Fruit fly (Drosophila melanogaster) whole organism, prepupa: ENCODE measurements around the gene Sfp78E.

Experiments
- Blimp-1 ChIP-seq: fragments of 200-800 bp; sonication (Bioruptor generic); optimal IDR thresholded peaks from 3 replicates; lab custom pipeline; 2017; ENCODE audit warnings: missing biosample characterization, missing genetic modification characterization, mild to moderate bottlenecking, moderate library complexity, missing genetic modification reagents
- CG10631 ChIP-seq: fragments of 200-800 bp; sonication (Bioruptor generic); optimal IDR thresholded peaks from 2 replicates; lab custom pipeline; 2016; ENCODE audit warnings: missing biosample characterization, missing genetic modification characterization
- CG11294 ChIP-seq: fragments of 200-800 bp; sonication (Bioruptor generic); IDR thresholded peaks from 2 replicates; pipeline ENCODE4 v1.3.6; 2022; ENCODE audit warnings: missing biosample characterization, missing genetic modification characterization
- CG11762 ChIP-seq: fragments of 200-800 bp; sonication (Bioruptor generic); optimal IDR thresholded peaks from 3 replicates; lab custom pipeline; 2016; ENCODE audit warnings: missing biosample characterization, missing genetic modification characterization; ENCODE audit not compliant: insufficient read depth
- CG11902 ChIP-seq: fragments of 200-800 bp; sonication (Bioruptor generic); optimal IDR thresholded peaks from 3 replicates; lab custom pipeline; 2016; ENCODE audit warnings: missing biosample characterization, missing genetic modification characterization
- CG15336 ChIP-seq: fragments of 200-800 bp; sonication (Bioruptor generic); IDR thresholded peaks from 2 replicates; pipeline ENCODE4 v1.3.6; 2022; ENCODE audit warnings: missing biosample characterization, missing genetic modification characterization
- CG1621 ChIP-seq: fragments of 200-800 bp; sonication (Bioruptor generic); optimal IDR thresholded peaks from 3 replicates; lab custom pipeline; 2018; ENCODE audit warnings: missing biosample characterization, mild to moderate bottlenecking, missing genetic modification characterization
- CG3032 ChIP-seq: fragments of 200-800 bp; optimal IDR thresholded peaks from 2 replicates; lab custom pipeline; 2019; ENCODE audit warnings: missing biosample characterization, mild to moderate bottlenecking, missing genetic modification characterization, moderate library complexity
- CG31627 ChIP-seq: fragments of 200-800 bp; sonication (Bioruptor generic); optimal IDR thresholded peaks from 3 replicates; lab custom pipeline; 2016; ENCODE audit warnings: missing biosample characterization, missing genetic modification characterization
- CG32006 ChIP-seq: fragments of 200-800 bp; sonication (Bioruptor generic); optimal IDR thresholded peaks from 3 replicates; lab custom pipeline; 2017; ENCODE audit warnings: missing biosample characterization, mild to moderate bottlenecking, missing genetic modification characterization
- CG3919 ChIP-seq: fragments of 200-800 bp; sonication (Bioruptor generic); optimal IDR thresholded peaks from 3 replicates; lab custom pipeline; 2016; ENCODE audit warnings: missing biosample characterization, missing genetic modification characterization
- CG4318 ChIP-seq: fragments of 200-800 bp; sonication (Bioruptor generic); optimal IDR thresholded peaks from 3 replicates; lab custom pipeline; 2017; ENCODE audit warnings: missing biosample characterization, mild to moderate bottlenecking, missing genetic modification characterization
- CG6163 ChIP-seq: fragments of 200-800 bp; sonication (Bioruptor generic); IDR thresholded peaks from 3 replicates; pipeline ENCODE4 v1.3.6; 2022; ENCODE audit warnings: missing biosample characterization, missing genetic modification characterization
- CG6276 ChIP-seq: fragments of 200-800 bp; sonication (Bioruptor generic); optimal IDR thresholded peaks from 2 replicates; lab custom pipeline; 2017; ENCODE audit warnings: missing biosample characterization, mild to moderate bottlenecking, missing genetic modification characterization
- CG6792 ChIP-seq: fragments of 200-800 bp; sonication (Bioruptor generic); optimal IDR thresholded peaks from 3 replicates; lab custom pipeline; 2016; ENCODE audit warnings: missing biosample characterization, missing genetic modification characterization
- CG6808 ChIP-seq: fragments of 200-800 bp; sonication (Bioruptor generic); optimal IDR thresholded peaks from 3 replicates; lab custom pipeline; 2017; ENCODE audit warnings: missing biosample characterization, missing genetic modification characterization, mild to moderate bottlenecking, moderate library complexity, missing genetic modification reagents
- CG6854 ChIP-seq: fragments of 200-800 bp; sonication (Bioruptor generic); optimal IDR thresholded peaks from 2 replicates; lab custom pipeline; 2017; ENCODE audit warnings: missing biosample characterization, mild to moderate bottlenecking, missing genetic modification characterization
- CG7368 ChIP-seq: fragments of 200-800 bp; sonication (Bioruptor generic); optimal IDR thresholded peaks from 3 replicates; lab custom pipeline; 2016; ENCODE audit warnings: missing biosample characterization, missing genetic modification characterization
- CG8119 ChIP-seq: fragments of 200-800 bp; sonication (Bioruptor generic); IDR thresholded peaks from 3 replicates; pipeline ENCODE4 v1.3.6; 2022; ENCODE audit warnings: missing biosample characterization, missing genetic modification characterization
- CG8319 ChIP-seq: fragments of 200-800 bp; sonication (Bioruptor generic); optimal IDR thresholded peaks from 3 replicates; lab custom pipeline; 2016; ENCODE audit warnings: missing biosample characterization, missing genetic modification characterization
- CG8632 ChIP-seq: fragments of 200-800 bp; sonication (Bioruptor generic); optimal IDR thresholded peaks from 3 replicates; lab custom pipeline; 2016; ENCODE audit warnings: missing biosample characterization, missing genetic modification characterization
- Eip75B ChIP-seq: fragments of 200-800 bp; sonication (Bioruptor generic); optimal IDR thresholded peaks from 3 replicates; lab custom pipeline; 2016; ENCODE audit warnings: missing biosample characterization, missing genetic modification characterization
- Eip78C ChIP-seq: fragments of 200-800 bp; sonication (Bioruptor generic); peaks from one replicate; lab custom pipeline; 2016; ENCODE audit warnings: missing biosample characterization, missing genetic modification characterization
- Eip93F ChIP-seq: fragments of 200-800 bp; sonication (Bioruptor generic); optimal IDR thresholded peaks from 2 replicates; lab custom pipeline; 2016; ENCODE audit warnings: missing biosample characterization, mild to moderate bottlenecking, missing genetic modification characterization
- Ets21C ChIP-seq: fragments of 200-800 bp; sonication (Bioruptor generic); optimal IDR thresholded peaks from 3 replicates; lab custom pipeline; 2016; ENCODE audit warnings: missing biosample characterization, missing genetic modification characterization
- Ets96B ChIP-seq: fragments of 200-800 bp; optimal IDR thresholded peaks from 2 replicates; lab custom pipeline; 2019; ENCODE audit warnings: missing biosample characterization, mild to moderate bottlenecking, missing genetic modification characterization, moderate library complexity
- Gug ChIP-seq: fragments of 200-800 bp; sonication (Bioruptor generic); IDR thresholded peaks from 2 replicates; pipeline ENCODE4 v1.3.6; 2022; ENCODE audit warnings: missing biosample characterization, missing genetic modification characterization
- Hr38 ChIP-seq: sonication (Bioruptor generic); optimal IDR thresholded peaks from 2 replicates; lab custom pipeline; 2016; ENCODE audit warnings: missing biosample characterization, missing genetic modification characterization
- Hr39 ChIP-seq: fragments of 200-800 bp; sonication (Bioruptor generic); optimal IDR thresholded peaks from 2 replicates; lab custom pipeline; 2016; ENCODE audit warnings: missing biosample characterization, missing genetic modification characterization
- Lpt ChIP-seq: fragments of 200-800 bp; sonication (Bioruptor generic); optimal IDR thresholded peaks from 3 replicates; lab custom pipeline; 2016; ENCODE audit warnings: missing biosample characterization, missing genetic modification characterization
- Met ChIP-seq: fragments of 200-800 bp; sonication (Bioruptor generic); optimal IDR thresholded peaks from 3 replicates; lab custom pipeline; 2016; ENCODE audit warnings: missing biosample characterization, missing genetic modification characterization
- OdsH ChIP-seq: fragments of 200-800 bp; sonication (Bioruptor generic); optimal IDR thresholded peaks from 3 replicates; lab custom pipeline; 2016; ENCODE audit warnings: missing biosample characterization, missing genetic modification characterization
- Smox ChIP-seq: fragments of 200-800 bp; sonication (Bioruptor generic); optimal IDR thresholded peaks from 3 replicates; lab custom pipeline; 2016; ENCODE audit warnings: missing biosample characterization, missing genetic modification characterization
- Sox102F ChIP-seq: fragments of 200-800 bp; sonication (Bioruptor generic); optimal IDR thresholded peaks from 2 replicates; lab custom pipeline; 2016; ENCODE audit warnings: missing biosample characterization, mild to moderate bottlenecking, missing genetic modification characterization
- Sox14 ChIP-seq: fragments of 200-800 bp; sonication (Bioruptor generic); optimal IDR thresholded peaks from 3 replicates; lab custom pipeline; 2016; ENCODE audit warnings: missing biosample characterization, missing genetic modification characterization
- Sox15 ChIP-seq: fragments of 200-800 bp; sonication (Bioruptor generic); optimal IDR thresholded peaks from 3 replicates; lab custom pipeline; 2016; ENCODE audit warnings: missing biosample characterization, missing genetic modification characterization
- achi ChIP-seq: fragments of 200-800 bp; sonication (Bioruptor generic); optimal IDR thresholded peaks from 3 replicates; lab custom pipeline; 2016; ENCODE audit warnings: missing biosample characterization, missing genetic modification characterization
- acj6 ChIP-seq: fragments of 200-800 bp; sonication (Bioruptor generic); optimal IDR thresholded peaks from 3 replicates; lab custom pipeline; 2016; ENCODE audit warnings: missing biosample characterization, missing genetic modification characterization
- cyc ChIP-seq: fragments of 200-800 bp; sonication (Bioruptor generic); optimal IDR thresholded peaks from 3 replicates; lab custom pipeline; 2016; ENCODE audit warnings: missing biosample characterization, missing genetic modification characterization
- dac ChIP-seq: fragments of 200-800 bp; sonication (Bioruptor generic); optimal IDR thresholded peaks from 2 replicates; lab custom pipeline; 2017; ENCODE audit warnings: missing biosample characterization, mild to moderate bottlenecking, missing genetic modification characterization
- dsx ChIP-seq: fragments of 200-800 bp; optimal IDR thresholded peaks from 3 replicates; lab custom pipeline; 2019; ENCODE audit warnings: missing biosample characterization, mild to moderate bottlenecking, missing genetic modification characterization, moderate library complexity; ENCODE audit not compliant: poor library complexity, severe bottlenecking
- eg ChIP-seq: fragments of 200-800 bp; sonication (Bioruptor generic); IDR thresholded peaks from 3 replicates; pipeline ENCODE4 v1.3.6; 2022; ENCODE audit warnings: missing biosample characterization, missing genetic modification characterization
- esn ChIP-seq: fragments of 200-800 bp; sonication (Bioruptor generic); optimal IDR thresholded peaks from 2 replicates; lab custom pipeline; 2016; ENCODE audit warnings: missing biosample characterization, mild to moderate bottlenecking, missing genetic modification characterization, moderate library complexity
- fkh ChIP-seq: fragments of 200-800 bp; sonication (Bioruptor generic); optimal IDR thresholded peaks from 3 replicates; lab custom pipeline; 2017; ENCODE audit warnings: missing biosample characterization, mild to moderate bottlenecking, missing genetic modification characterization, moderate library complexity
- lz ChIP-seq: fragments of 200-800 bp; sonication (Bioruptor generic); optimal IDR thresholded peaks from 3 replicates; lab custom pipeline; 2016; ENCODE audit warnings: missing biosample characterization, missing genetic modification characterization
- pdm3 ChIP-seq: fragments of 200-800 bp; sonication (Bioruptor generic); optimal IDR thresholded peaks from 3 replicates; lab custom pipeline; 2016; ENCODE audit warnings: missing biosample characterization, missing genetic modification characterization
- salr ChIP-seq, 2 experiments: fragments of 200-800 bp; sonication (Bioruptor generic); optimal IDR thresholded peaks; 3 replicates each; lab custom pipeline; 2016 to 2018; ENCODE audit warnings: missing biosample characterization in 2 of 2, missing genetic modification characterization in 2 of 2, mild to moderate bottlenecking in 1 of 2
- ss ChIP-seq, 2 experiments: fragments of 200-800 bp; sonication (Bioruptor generic); optimal IDR thresholded peaks; 2 replicates in 1 of 2; 3 replicates in 1 of 2; lab custom pipeline; 2017 to 2018; ENCODE audit warnings: mild to moderate bottlenecking in 2 of 2, missing biosample characterization in 2 of 2, missing genetic modification characterization in 2 of 2, moderate library complexity in 1 of 2
- svp ChIP-seq: fragments of 200-800 bp; sonication (Bioruptor generic); peaks from one replicate; lab custom pipeline; 2016; ENCODE audit warnings: missing biosample characterization, missing genetic modification characterization
- topi ChIP-seq: fragments of 200-800 bp; sonication (Bioruptor generic); optimal IDR thresholded peaks from 3 replicates; lab custom pipeline; 2016; ENCODE audit warnings: missing biosample characterization, missing genetic modification characterization

Gene Sfp78E

DNA sequence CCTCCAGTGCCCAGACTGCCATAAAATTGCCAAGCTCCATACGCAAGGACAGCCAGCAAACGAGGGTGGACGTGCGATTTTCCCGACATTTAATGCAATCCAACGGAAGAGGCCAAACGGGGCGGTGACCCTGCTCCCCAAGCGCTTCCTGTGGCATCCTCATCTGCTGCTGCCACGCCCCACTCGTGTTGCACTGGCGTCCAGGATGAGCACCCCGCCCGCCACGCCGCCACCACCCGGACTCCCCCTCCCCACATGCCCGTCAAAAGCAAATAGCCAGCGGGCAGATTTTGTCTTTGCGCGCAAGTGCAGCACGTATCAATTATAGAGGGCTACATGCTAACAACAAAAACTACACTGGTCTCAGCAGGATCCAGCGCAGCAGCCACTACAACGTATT lies 34.4 kb upstream of the Sfp78E start:
- TF ChIP-seq Eip93F (no peak), Eip75B (GFP tag; lab: Kevin White, UChicago) (no peak), CG8319 (no peak), svp (GFP tag; lab: Kevin White, UChicago) (peak; percentile 1), CG1621 (peak; percentile 10), Ets21C (GFP tag; lab: Kevin White, UChicago) (no peak), CG15336 (GFP tag; lab: Robert Waterston, UW) (no peak), CG4318 (GFP tag; lab: Kevin White, UChicago) (no peak)

DNA sequence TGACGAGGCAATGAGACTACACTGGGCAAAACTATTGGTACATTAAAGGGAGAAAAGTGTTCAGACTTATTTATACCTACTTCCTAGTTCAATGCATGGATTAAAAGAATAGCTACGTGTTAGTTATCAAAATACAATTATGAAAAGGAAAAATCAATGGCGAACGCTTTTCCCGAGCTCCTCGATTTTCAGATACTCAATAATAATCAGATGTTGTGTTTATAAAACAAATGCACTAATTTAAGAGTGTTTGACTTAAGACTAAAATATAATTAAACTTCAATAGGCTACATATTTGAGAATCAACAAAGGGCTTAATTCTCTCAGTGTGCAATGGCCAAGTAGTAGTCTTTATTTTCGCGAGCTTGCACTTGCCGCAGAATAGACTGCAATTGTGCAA lies 32.1 kb upstream of the Sfp78E start:
- TF ChIP-seq ss (GFP tag; optimal IDR thresholded peaks at IDR 0.05; lab: Kevin White, UChicago): no peak
- TF ChIP-seq Gug (GFP tag; lab: Robert Waterston, UW): peak; percentile 13; the same call in 1 of the 2 replicates
- peak; percentile 41 for TF ChIP-seq CG3032 (tag; lab: Kevin White, UChicago)
- TF ChIP-seq Ets21C (GFP tag; lab: Kevin White, UChicago): no peak
- no peak for TF ChIP-seq CG11762 (GFP tag; lab: Kevin White, UChicago)
- TF ChIP-seq OdsH (GFP tag; lab: Kevin White, UChicago): peak; percentile 54
- TF ChIP-seq Met (GFP tag; lab: Kevin White, UChicago): peak; percentile 13
- TF ChIP-seq achi (GFP tag; lab: Kevin White, UChicago): no peak
- TF ChIP-seq Sox15: no peak
- no peak for TF ChIP-seq CG11294 (GFP tag; lab: Robert Waterston, UW)
- no peak for TF ChIP-seq cyc (GFP tag; lab: Kevin White, UChicago)
- TF ChIP-seq Lpt (GFP tag; lab: Kevin White, UChicago): peak; percentile 50
- TF ChIP-seq Sox102F: peak; percentile 10
- no peak for TF ChIP-seq Eip93F
- TF ChIP-seq dac (GFP tag; lab: Kevin White, UChicago): peak; percentile 55
- TF ChIP-seq CG1621: peak; percentile 3
- TF ChIP-seq CG10631 (GFP tag; lab: Kevin White, UChicago): peak; percentile 58
- TF ChIP-seq esn: peak; percentile 36
- TF ChIP-seq CG6792 (GFP tag; lab: Kevin White, UChicago): peak; percentile 3
- peak in 1 of 2 experiments; percentile 68 for TF ChIP-seq salr (GFP tag; optimal IDR thresholded peaks at IDR 0.05; lab: Kevin White, UChicago)
- TF ChIP-seq eg (GFP tag; lab: Robert Waterston, UW): 0 out of 3 replicates have a peak, but pooled peaks have one; percentile 30
- no peak for TF ChIP-seq CG8632 (GFP tag; lab: Kevin White, UChicago)
- no peak for TF ChIP-seq dsx
- peak; percentile 11 for TF ChIP-seq CG6276
- no peak for TF ChIP-seq lz
- no peak for TF ChIP-seq svp (GFP tag; lab: Kevin White, UChicago)
- TF ChIP-seq CG31627 (GFP tag; lab: Kevin White, UChicago): peak; percentile 14
- TF ChIP-seq Hr39: peak; percentile 25
- peak; percentile 49 for TF ChIP-seq pdm3 (GFP tag; lab: Kevin White, UChicago)
- TF ChIP-seq Blimp-1 (GFP tag; lab: Kevin White, UChicago): no peak
- no peak for TF ChIP-seq CG11902
- TF ChIP-seq Eip78C (GFP tag; lab: Kevin White, UChicago): peak; percentile 85
- peak; percentile 31 for TF ChIP-seq topi (GFP tag; lab: Kevin White, UChicago)
- TF ChIP-seq Sox14: peak; percentile 30
- TF ChIP-seq CG7368 (GFP tag; lab: Kevin White, UChicago): no peak
- peak; percentile 46 for TF ChIP-seq Ets96B (tag; lab: Kevin White, UChicago)
- TF ChIP-seq CG3919 (GFP tag; lab: Kevin White, UChicago): peak; percentile 48
- no peak for TF ChIP-seq Hr38 (GFP tag; lab: Kevin White, UChicago)
- TF ChIP-seq CG32006 (GFP tag; lab: Kevin White, UChicago): peak; percentile 83
- TF ChIP-seq CG6163 (GFP tag; lab: Robert Waterston, UW): peak; percentile 41; the same call in 1 of the 3 replicates
- TF ChIP-seq fkh (GFP tag; lab: Kevin White, UChicago): no peak
- no peak for TF ChIP-seq CG6854 (GFP tag; lab: Kevin White, UChicago)
- TF ChIP-seq Smox: peak; percentile 25
- TF ChIP-seq CG6808: peak; percentile 34
- TF ChIP-seq CG8119: peak; percentile 46; the same call in 1 of the 3 replicates
- TF ChIP-seq acj6 (GFP tag; lab: Kevin White, UChicago): peak; percentile 38
